Worm (Caenorhabditis elegans) whole organism, young adult: Measurements from ENCODE around the gene gba-2.

Experiments used
- B0019.2 ChIP-seq: fragments of 200-800 bp; sonication (Bioruptor generic); conservative IDR thresholded peaks from 2 replicates; pipeline ENCODE4 v1.3.6; 2022; ENCODE audit warnings: missing genetic modification reagents, missing genetic modification characterization, missing compliant biosample characterization
- F33H1.4 ChIP-seq: fragments of 200-800 bp; sonication (Bioruptor generic); IDR thresholded peaks from 2 replicates; pipeline ENCODE4 v1.3.6; 2022; ENCODE audit warnings: missing genetic modification reagents, missing genetic modification characterization, missing compliant biosample characterization
- T26A5.8 ChIP-seq: sonication (generic microtip); optimal IDR thresholded peaks from 2 replicates; lab custom pipeline; 2016; ENCODE audit warnings: missing genetic modification characterization, missing compliant biosample characterization
- Y53F4B.3 ChIP-seq: fragments of 200-800 bp; sonication (Bioruptor generic); IDR thresholded peaks from 2 replicates; pipeline ENCODE4 v1.3.6; 2022; ENCODE audit warnings: missing genetic modification reagents, missing genetic modification characterization, missing compliant biosample characterization
- ZK185.1 ChIP-seq: sonication (generic microtip); optimal IDR thresholded peaks from 2 replicates; lab custom pipeline; 2016; ENCODE audit warnings: mild to moderate bottlenecking, missing genetic modification characterization, missing compliant biosample characterization; ENCODE audit not compliant: poor library complexity, severe bottlenecking
- bed-2 ChIP-seq: fragments of 200-800 bp; sonication (Bioruptor generic); IDR thresholded peaks from 2 replicates; pipeline ENCODE4 v1.3.6; 2022; ENCODE audit warnings: missing genetic modification reagents, missing genetic modification characterization, missing compliant biosample characterization
- hlh-26 ChIP-seq: fragments of 200-800 bp; sonication (Bioruptor generic); conservative IDR thresholded peaks from 2 replicates; pipeline ENCODE4 v1.3.6; 2022; ENCODE audit warnings: missing genetic modification reagents, missing genetic modification characterization, missing compliant biosample characterization
- rec-8 ChIP-seq, 2 experiments: sonication (generic microtip); optimal IDR thresholded peaks; 2 replicates each; lab custom pipeline; 2016; ENCODE audit warnings: mild to moderate bottlenecking in 2 of 2, missing genetic modification characterization in 2 of 2, missing genetic modification reagents in 2 of 2, missing genotype in 2 of 2, missing biosample characterization in 1 of 2, missing compliant biosample characterization in 1 of 2, moderate library complexity in 1 of 2
- xnd-1 ChIP-seq: sonication (generic microtip); optimal IDR thresholded peaks from 2 replicates; lab custom pipeline; 2016; ENCODE audit warnings: missing genotype, missing genetic modification reagents, missing genetic modification characterization, missing compliant biosample characterization
- ztf-28 ChIP-seq: fragments of 200-800 bp; sonication (Bioruptor generic); IDR thresholded peaks from 2 replicates; pipeline ENCODE4 v1.3.6; 2022; ENCODE audit warnings: missing genetic modification reagents, missing genetic modification characterization, missing compliant biosample characterization

Gene gba-2

ce11 chrII:2137235-2137634 lies 49.0 kb downstream of the gba-2 start, which contains the start of gene C40A11.4:
C40A11.4 (plus strand) TSS chrII:2137422.
- no peak for TF ChIP-seq bed-2 (GFP tag; lab: Robert Waterston, UW)
- no peak for TF ChIP-seq ZK185.1 (tag; lab: Kevin White, UChicago)
- no peak for TF ChIP-seq rec-8 (tag; optimal IDR thresholded peaks at IDR 0.05; lab: Kevin White, UChicago)
- TF ChIP-seq B0019.2 (GFP tag; lab: Robert Waterston, UW), result no peak
- no peak for TF ChIP-seq T26A5.8

- TF ChIP-seq F33H1.4 (GFP tag; lab: Robert Waterston, UW) (no peak), xnd-1 (tag; lab: Kevin White, UChicago) (no peak), ztf-28 (GFP tag; lab: Robert Waterston, UW) (no peak), Y53F4B.3 (no peak), hlh-26 (GFP tag; lab: Robert Waterston, UW) (no peak)
- TF ChIP-seq, all 124 proteins: peak for 0
Observed at ce11 chrII:2135604-2136003, 50.6 kb downstream of the gba-2 start, which contains the start of gene hpo-7. hpo-7 (minus strand) TSS chrII:2135704.
